Worm (Caenorhabditis elegans) whole organism, L2 larva: Measurements from ENCODE around the gene D2045.9.

Experiments used
- C34F6.9 ChIP-seq: fragments of 150-350 bp; optimal IDR thresholded peaks from 2 replicates; lab custom pipeline; 2014; ENCODE audit warnings: missing biosample characterization, missing genetic modification characterization
- R02D3.7 ChIP-seq: fragments of 150-350 bp; optimal IDR thresholded peaks from 2 replicates; lab custom pipeline; 2014; ENCODE audit warnings: missing biosample characterization, missing genetic modification characterization
- Y55F3AM.14 ChIP-seq: fragments of 200-800 bp; sonication (Bioruptor generic); optimal IDR thresholded peaks from 2 replicates; lab custom pipeline; 2018; ENCODE audit warnings: mild to moderate bottlenecking, missing genetic modification characterization, missing compliant biosample characterization
- ZK546.5 ChIP-seq: sonication (generic microtip); optimal IDR thresholded peaks from 2 replicates; lab custom pipeline; 2017; ENCODE audit warnings: missing biosample characterization, missing genetic modification characterization
- aly-2 ChIP-seq: fragments of 150-350 bp; optimal IDR thresholded peaks from 2 replicates; lab custom pipeline; 2014; ENCODE audit warnings: missing biosample characterization, missing genetic modification characterization
- ama-1 ChIP-seq: fragments of 150-350 bp; optimal IDR thresholded peaks from 2 replicates; lab custom pipeline; 2018; ENCODE audit warnings: inconsistent platforms
- ceh-82 ChIP-seq: fragments of 150-350 bp; optimal IDR thresholded peaks from 2 replicates; lab custom pipeline; 2014; ENCODE audit warnings: missing biosample characterization, missing genetic modification characterization
- crh-2 ChIP-seq: sonication (generic microtip); optimal IDR thresholded peaks from 2 replicates; lab custom pipeline; 2017; ENCODE audit warnings: missing biosample characterization, missing genetic modification characterization
- dmd-4 ChIP-seq: sonication (generic microtip); optimal IDR thresholded peaks from 2 replicates; lab custom pipeline; 2017; ENCODE audit warnings: missing biosample characterization, missing genetic modification characterization
- elt-1 ChIP-seq: fragments of 150-350 bp; optimal IDR thresholded peaks from 2 replicates; lab custom pipeline; 2014; ENCODE audit warnings: missing biosample characterization, missing genetic modification characterization
- elt-3 ChIP-seq: sonication (generic microtip); optimal IDR thresholded peaks from 2 replicates; lab custom pipeline; 2017; ENCODE audit warnings: missing biosample characterization, missing genetic modification characterization
- fos-1 ChIP-seq: fragments of 150-350 bp; optimal IDR thresholded peaks from 2 replicates; lab custom pipeline; 2014; ENCODE audit warnings: missing biosample characterization, missing genetic modification characterization
- lin-11 ChIP-seq: fragments of 150-350 bp; sonication (generic microtip); optimal IDR thresholded peaks from 2 replicates; lab custom pipeline; 2014; ENCODE audit warnings: missing biosample characterization, missing genetic modification characterization, inconsistent platforms, mixed read lengths
- lin-13 ChIP-seq: fragments of 150-350 bp; optimal IDR thresholded peaks from 2 replicates; lab custom pipeline; 2014; ENCODE audit warnings: missing biosample characterization, missing genetic modification reagents, missing genetic modification characterization
- lin-39 ChIP-seq: fragments of 150-350 bp; optimal IDR thresholded peaks from 2 replicates; lab custom pipeline; 2014; ENCODE audit warnings: missing biosample characterization, missing genetic modification reagents, missing genetic modification characterization
- mbf-1 ChIP-seq: sonication (generic microtip); optimal IDR thresholded peaks from 2 replicates; lab custom pipeline; 2017; ENCODE audit warnings: missing biosample characterization, missing genetic modification characterization
- mdl-1 ChIP-seq, 2 experiments: fragments of 150-350 bp in 1 of 2; sonication (generic microtip) in 1 of 2; optimal IDR thresholded peaks; 2 replicates each; lab custom pipeline; 2017; ENCODE audit warnings: missing biosample characterization in 2 of 2, missing genetic modification characterization in 2 of 2
- nhr-10 ChIP-seq: sonication (generic microtip); optimal IDR thresholded peaks from 2 replicates; lab custom pipeline; 2017; ENCODE audit warnings: missing biosample characterization, missing genetic modification characterization
- nhr-12 ChIP-seq: fragments of 150-350 bp; optimal IDR thresholded peaks from 2 replicates; lab custom pipeline; 2014; ENCODE audit warnings: missing biosample characterization, missing genetic modification characterization
- nhr-129 ChIP-seq: fragments of 150-350 bp; optimal IDR thresholded peaks from 2 replicates; lab custom pipeline; 2014; ENCODE audit warnings: missing biosample characterization, missing genetic modification characterization
- nhr-21 ChIP-seq: fragments of 150-350 bp; optimal IDR thresholded peaks from 2 replicates; lab custom pipeline; 2014; ENCODE audit warnings: missing biosample characterization, missing genetic modification characterization
- nhr-23 ChIP-seq: fragments of 150-350 bp; optimal IDR thresholded peaks from 2 replicates; lab custom pipeline; 2014; ENCODE audit warnings: missing biosample characterization, missing genetic modification reagents, missing genetic modification characterization
- nhr-237 ChIP-seq: fragments of 150-350 bp; optimal IDR thresholded peaks from 2 replicates; lab custom pipeline; 2014; ENCODE audit warnings: missing biosample characterization, missing genetic modification characterization
- nhr-25 ChIP-seq: fragments of 150-350 bp; sonication (generic microtip); optimal IDR thresholded peaks from 3 replicates; lab custom pipeline; 2014; ENCODE audit warnings: missing biosample characterization, missing genetic modification characterization
- nhr-77 ChIP-seq: fragments of 150-350 bp; optimal IDR thresholded peaks from 2 replicates; lab custom pipeline; 2014; ENCODE audit warnings: missing biosample characterization, missing genetic modification characterization
- sem-4 ChIP-seq: fragments of 150-350 bp; optimal IDR thresholded peaks from 2 replicates; lab custom pipeline; 2014; ENCODE audit warnings: missing biosample characterization, missing genetic modification reagents, missing genetic modification characterization
- skn-1 ChIP-seq: sonication (generic microtip); optimal IDR thresholded peaks from 2 replicates; lab custom pipeline; 2017; ENCODE audit warnings: missing biosample characterization, missing genetic modification characterization
- sma-3 ChIP-seq: sonication (generic microtip); optimal IDR thresholded peaks from 2 replicates; lab custom pipeline; 2016; ENCODE audit warnings: missing genetic modification reagents, missing genetic modification characterization, missing compliant biosample characterization
- unc-39 ChIP-seq: fragments of 150-350 bp; optimal IDR thresholded peaks from 2 replicates; lab custom pipeline; 2014; ENCODE audit warnings: missing biosample characterization, missing genetic modification characterization
- unc-55 ChIP-seq: fragments of 150-350 bp; sonication (generic microtip); optimal IDR thresholded peaks from 3 replicates; lab custom pipeline; 2014; ENCODE audit warnings: missing biosample characterization, missing genetic modification reagents, missing genetic modification characterization
- zag-1 ChIP-seq: fragments of 150-350 bp; optimal IDR thresholded peaks from 2 replicates; lab custom pipeline; 2014; ENCODE audit warnings: missing biosample characterization, missing genetic modification characterization

D2045.9 gene

ce11 chrIII:10469574-10470055 lies 5.4 kb upstream of the D2045.9 start, which contains the start of gene D2045.5:
D2045.5 (minus strand) TSS chrIII:10469624.
- TF ChIP-seq lin-11 (tag; lab: Kevin White, UChicago) (no peak), R02D3.7 (no peak), nhr-10 (tag; lab: Kevin White, UChicago) (no peak), Y55F3AM.14 (no peak), zag-1 (tag; lab: Kevin White, UChicago) (no peak), C34F6.9 (tag; lab: Kevin White, UChicago) (no peak), lin-13 (GFP tag; lab: Kevin White, UChicago) (no peak), fos-1 (no peak), dmd-4 (tag; lab: Kevin White, UChicago) (no peak), skn-1 (tag; lab: Kevin White, UChicago) (no peak), nhr-25 (tag; lab: Kevin White, UChicago) (no peak), aly-2 (tag; lab: Kevin White, UChicago) (no peak), sma-3 (GFP tag; lab: Kevin White, UChicago) (no peak)

ce11 chrIII:10470927-10471326 lies 4.1 kb upstream of the D2045.9 start, which contains the start of gene cul-1:
cul-1 (plus strand) TSS chrIII:10471237.
- peak; percentile 40 for TF ChIP-seq unc-55
- no peak for TF ChIP-seq nhr-25 (tag; lab: Kevin White, UChicago)
- TF ChIP-seq elt-3 (tag; lab: Kevin White, UChicago), result no peak
- peak; percentile 53 for TF ChIP-seq C34F6.9 (tag; lab: Kevin White, UChicago)
- peak; percentile 74 for TF ChIP-seq skn-1 (tag; lab: Kevin White, UChicago)
- TF ChIP-seq nhr-12 (tag; lab: Kevin White, UChicago), result no peak
- peak; percentile 47 for TF ChIP-seq nhr-129

DNA sequence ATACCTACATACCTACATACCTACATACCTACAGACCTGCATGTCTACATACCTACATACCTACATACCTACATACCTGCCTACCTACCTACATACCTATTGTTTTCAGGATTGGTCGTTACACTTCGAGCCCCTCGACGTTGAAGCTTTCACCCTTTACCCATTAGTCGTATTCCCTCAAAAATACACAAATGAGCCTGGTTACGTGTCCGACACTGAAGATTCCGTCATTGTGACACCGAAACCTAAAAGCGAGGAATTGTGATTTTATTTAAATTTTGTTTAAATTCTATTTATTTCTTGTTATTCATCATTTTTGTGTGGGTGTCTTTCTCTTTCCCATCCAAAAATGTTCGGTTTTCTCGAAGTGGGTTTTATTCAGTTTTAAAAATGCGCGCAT lies 4.1 kb downstream of the D2045.9 start, which contains the start of gene D2045.7:
Gene D2045.7, plus strand, starts transcription at position 301 of the 400 bp plus-strand sequence.
- TF ChIP-seq nhr-10 (tag; lab: Kevin White, UChicago), result no peak
- no peak for TF ChIP-seq ceh-82 (tag; lab: Kevin White, UChicago)
- TF ChIP-seq mbf-1 (tag; lab: Kevin White, UChicago), result no peak
- TF ChIP-seq nhr-77, result no peak

- peak; percentile 63 for TF ChIP-seq skn-1 (tag; lab: Kevin White, UChicago)
- no peak for TF ChIP-seq sma-3 (GFP tag; lab: Kevin White, UChicago)
- TF ChIP-seq mdl-1 (tag; optimal IDR thresholded peaks at IDR 0.05; lab: Kevin White, UChicago), result no peak
- TF ChIP-seq unc-39 (tag; lab: Kevin White, UChicago), result no peak
- TF ChIP-seq nhr-25 (tag; lab: Kevin White, UChicago), result no peak
- no peak for TF ChIP-seq unc-55
Observed at ce11 chrIII:10481497-10481896, 6.5 kb downstream of the D2045.9 start.

- TF ChIP-seq ama-1 (lab: Kevin White, UChicago), result no peak
- TF ChIP-seq skn-1 (tag; lab: Kevin White, UChicago), result peak; percentile 36
- no peak for TF ChIP-seq lin-13 (GFP tag; lab: Kevin White, UChicago)
- TF ChIP-seq, all 48 proteins: peak for 1
Observed at ce11 chrIII:10481988-10482387, 6.9 kb downstream of the D2045.9 start, which contains the start of gene D2045.8. D2045.8 (plus strand) TSS chrIII:10482288.

- TF ChIP-seq sma-3 (GFP tag; lab: Kevin White, UChicago), result peak; percentile 56
- no peak for TF ChIP-seq ZK546.5
- TF ChIP-seq lin-39 (tag; lab: Kevin White, UChicago), result no peak
- TF ChIP-seq C34F6.9 (tag; lab: Kevin White, UChicago), result no peak
- no peak for TF ChIP-seq dmd-4 (tag; lab: Kevin White, UChicago)
- peak; percentile 57 for TF ChIP-seq crh-2 (tag; lab: Kevin White, UChicago)
- no peak for TF ChIP-seq R02D3.7
- TF ChIP-seq nhr-23 (tag; lab: Kevin White, UChicago), result no peak
- TF ChIP-seq nhr-21 (tag; lab: Kevin White, UChicago), result peak; percentile 35
- no peak for TF ChIP-seq elt-1 (tag; lab: Kevin White, UChicago)
- TF ChIP-seq, all 48 proteins: peak for 3
Observed at ce11 chrIII:10486455-10486854, 11.4 kb downstream of the D2045.9 start.

DNA sequence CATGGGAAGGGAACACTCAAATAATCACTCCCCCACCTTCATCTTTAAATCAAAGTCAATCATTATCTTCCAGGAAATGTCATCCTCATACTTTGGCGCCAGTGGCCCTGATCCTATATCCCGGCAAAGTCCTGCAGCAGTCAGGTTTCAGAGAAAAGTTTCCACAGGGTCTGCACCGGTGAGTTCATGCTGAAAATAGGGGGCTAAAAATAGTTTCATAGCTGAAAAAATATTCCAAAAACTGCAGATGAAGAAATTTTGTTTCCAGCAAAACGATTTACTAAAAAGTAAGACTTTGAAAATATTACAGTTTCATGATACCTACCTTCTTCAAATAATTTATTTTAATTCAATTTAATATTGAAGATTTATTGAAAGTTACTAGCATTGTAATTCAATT lies 13.0 kb downstream of the D2045.9 start, which contains the start of gene ptr-25:
Gene ptr-25, plus strand, starts transcription at position 73 of the 400 bp plus-strand sequence.
- TF ChIP-seq ama-1 (lab: Kevin White, UChicago) (no peak), zag-1 (tag; lab: Kevin White, UChicago) (no peak), nhr-237 (tag; lab: Kevin White, UChicago) (no peak), sem-4 (no peak), nhr-21 (tag; lab: Kevin White, UChicago) (no peak), elt-1 (tag; lab: Kevin White, UChicago) (no peak), Y55F3AM.14 (no peak), mbf-1 (tag; lab: Kevin White, UChicago) (no peak), nhr-77 (no peak), nhr-12 (tag; lab: Kevin White, UChicago) (no peak), skn-1 (tag; lab: Kevin White, UChicago) (no peak)
